Worm (Caenorhabditis elegans) whole organism, late embryonic: Measurements from ENCODE around the gene npr-4.

ENCODE experiments used
- ceh-45 ChIP-seq: fragments of 200-800 bp; sonication (Bioruptor generic); IDR thresholded peaks from 2 replicates; pipeline ENCODE4 v1.3.6; 2022; ENCODE audit warnings: missing genetic modification reagents, missing genetic modification characterization, missing compliant biosample characterization
- che-1 ChIP-seq: sonication (generic microtip); optimal IDR thresholded peaks from 2 replicates; lab custom pipeline; 2016; ENCODE audit warnings: mild to moderate bottlenecking, missing genetic modification characterization, missing compliant biosample characterization
- dve-1 ChIP-seq: sonication (generic microtip); optimal IDR thresholded peaks from 2 replicates; lab custom pipeline; 2017; ENCODE audit warnings: antibody characterized with exemption, mild to moderate bottlenecking, missing genetic modification characterization, missing compliant biosample characterization
- fkh-10 ChIP-seq: fragments of 150-350 bp; optimal IDR thresholded peaks from 2 replicates; lab custom pipeline; 2014; ENCODE audit warnings: missing biosample characterization, missing genetic modification reagents, missing genetic modification characterization
- nhr-11 ChIP-seq: fragments of 150-350 bp; optimal IDR thresholded peaks from 2 replicates; lab custom pipeline; 2014; ENCODE audit warnings: missing biosample characterization, missing genetic modification characterization
- nhr-232 ChIP-seq: sonication (generic microtip); optimal IDR thresholded peaks from 2 replicates; lab custom pipeline; 2016; ENCODE audit warnings: missing genetic modification characterization, missing compliant biosample characterization
- odd-2 ChIP-seq: sonication (generic microtip); optimal IDR thresholded peaks from 2 replicates; lab custom pipeline; 2017; ENCODE audit warnings: antibody characterized with exemption, mild to moderate bottlenecking, missing genetic modification characterization, missing compliant biosample characterization
- pha-4 ChIP-seq: fragments of 150-350 bp; optimal IDR thresholded peaks from 2 replicates; lab custom pipeline; 2018; ENCODE audit warnings: missing biosample characterization, missing genetic modification reagents, missing genetic modification characterization
- pqm-1 ChIP-seq: sonication (generic microtip); optimal IDR thresholded peaks from 2 replicates; lab custom pipeline; 2016; ENCODE audit warnings: missing genetic modification characterization, missing compliant biosample characterization
- rnt-1 ChIP-seq: sonication (generic microtip); optimal IDR thresholded peaks from 2 replicates; lab custom pipeline; 2016; ENCODE audit warnings: missing genetic modification characterization, missing compliant biosample characterization
- tbx-2 ChIP-seq: sonication (generic microtip); optimal IDR thresholded peaks from 2 replicates; lab custom pipeline; 2016; ENCODE audit warnings: missing genetic modification characterization, missing compliant biosample characterization
- unc-55 ChIP-seq: sonication (generic microtip); optimal IDR thresholded peaks from 2 replicates; lab custom pipeline; 2017; ENCODE audit warnings: missing biosample characterization, missing genetic modification reagents, missing genetic modification characterization
- zip-5 ChIP-seq: sonication (generic microtip); optimal IDR thresholded peaks from 2 replicates; lab custom pipeline; 2016; ENCODE audit warnings: missing genetic modification characterization, missing compliant biosample characterization

ce11 chrX:12516482-12516826, 35.0 kb downstream of the npr-4 start:
- TF ChIP-seq tbx-2 (tag; lab: Kevin White, UChicago) (no peak), fkh-10 (GFP tag; lab: Kevin White, UChicago) (no peak), pqm-1 (tag; lab: Kevin White, UChicago) (no peak), pha-4 (tag; lab: Kevin White, UChicago) (no peak), rnt-1 (tag; lab: Kevin White, UChicago) (no peak), zip-5 (tag; lab: Kevin White, UChicago) (no peak), che-1 (tag; lab: Kevin White, UChicago) (no peak), odd-2 (tag; lab: Kevin White, UChicago) (no peak), unc-55 (no peak), dve-1 (tag; lab: Kevin White, UChicago) (no peak), ceh-45 (no peak), nhr-11 (tag; lab: Kevin White, UChicago) (no peak), nhr-232 (tag; lab: Kevin White, UChicago) (no peak)
